Worm (Caenorhabditis elegans): ENCODE measurements around the gene sri-18.

Gene sri-18

ce11 chrV:10283444-10283843, 23.1 kb upstream of the sri-18 start, which contains the start of gene lys-3:
Gene lys-3, minus strand, starts transcription at chrV:10283544.
- TF ChIP-seq pqm-1 (tag; optimal IDR thresholded peaks at IDR 0.05) (peak; percentile 19), ceh-82 (tag; optimal IDR thresholded peaks at IDR 0.05) (no peak), elt-3 (tag; optimal IDR thresholded peaks at IDR 0.05) (no peak), eor-1 (tag; optimal IDR thresholded peaks at IDR 0.05) (no peak), nhr-76 (tag; optimal IDR thresholded peaks at IDR 0.05) (no peak)

ce11 chrV:10281374-10281773, 21.0 kb upstream of the sri-18 start, which contains the start of gene lys-2:
Gene lys-2, minus strand, starts transcription at chrV:10281474.
- no peak for TF ChIP-seq ceh-28 (tag; optimal IDR thresholded peaks at IDR 0.05)
- TF ChIP-seq jun-1 (tag; optimal IDR thresholded peaks at IDR 0.05): peak; percentile 24
- TF ChIP-seq aly-2 (tag; optimal IDR thresholded peaks at IDR 0.05): no peak
- no peak for TF ChIP-seq fkh-2 (tag; optimal IDR thresholded peaks at IDR 0.05)
- no peak for TF ChIP-seq nhr-67 (tag; optimal IDR thresholded peaks at IDR 0.05)
- peak; percentile 20 for TF ChIP-seq pha-4 (tag; optimal IDR thresholded peaks at IDR 0.05)
- TF ChIP-seq elt-2 (tag; optimal IDR thresholded peaks at IDR 0.05): peak; percentile 84
- TF ChIP-seq mdl-1 (tag; optimal IDR thresholded peaks at IDR 0.05): no peak
- TF ChIP-seq nfya-1 (tag; optimal IDR thresholded peaks at IDR 0.05; ENCODE audit: insufficient read depth): no peak
- no peak for TF ChIP-seq elt-1 (tag; optimal IDR thresholded peaks at IDR 0.05)
- TF ChIP-seq skn-1 (tag; optimal IDR thresholded peaks at IDR 0.05): peak; percentile 8
- TF ChIP-seq pqm-1 (tag; optimal IDR thresholded peaks at IDR 0.05): peak; percentile 95

- TF ChIP-seq pha-4 (tag; optimal IDR thresholded peaks at IDR 0.05) (peak; percentile 34), elt-2 (tag; optimal IDR thresholded peaks at IDR 0.05) (peak; percentile 89), jun-1 (tag; optimal IDR thresholded peaks at IDR 0.05) (peak; percentile 37), ama-1 (optimal IDR thresholded peaks at IDR 0.05) (no peak), nhr-11 (tag; optimal IDR thresholded peaks at IDR 0.05) (no peak), ceh-82 (tag; optimal IDR thresholded peaks at IDR 0.05) (no peak), hmg-11 (tag; optimal IDR thresholded peaks at IDR 0.05) (no peak), fos-1 (tag; optimal IDR thresholded peaks at IDR 0.05) (peak; percentile 23), snpc-4 (tag; optimal IDR thresholded peaks at IDR 0.05) (no peak), pqm-1 (tag; optimal IDR thresholded peaks at IDR 0.05) (peak; percentile 85)
These were observed 19.8 kb upstream of the sri-18 start for ce11 chrV:10280112-10280511.

ce11 chrV:10277579-10277978, 17.2 kb upstream of the sri-18 start, which contains the start of gene lys-1:
Gene lys-1, plus strand, starts transcription at chrV:10277904.
- TF ChIP-seq pqm-1 (tag; optimal IDR thresholded peaks at IDR 0.05) (peak; percentile 83), ceh-16 (tag; optimal IDR thresholded peaks at IDR 0.05) (no peak), ceh-28 (tag; optimal IDR thresholded peaks at IDR 0.05) (no peak), nhr-25 (tag; optimal IDR thresholded peaks at IDR 0.05) (no peak), elt-2 (tag; optimal IDR thresholded peaks at IDR 0.05) (peak; percentile 87)

ce11 chrV:10276038-10276437, 15.7 kb upstream of the sri-18 start:
- TF ChIP-seq R02D3.7 (tag; optimal IDR thresholded peaks at IDR 0.05) (no peak), egl-27 (tag; optimal IDR thresholded peaks at IDR 0.05) (no peak), lin-15B (tag; optimal IDR thresholded peaks at IDR 0.05) (no peak), tbx-2 (tag; optimal IDR thresholded peaks at IDR 0.05) (no peak), daf-12 (tag; optimal IDR thresholded peaks at IDR 0.05) (no peak), unc-39 (tag; optimal IDR thresholded peaks at IDR 0.05) (no peak), eor-1 (tag; optimal IDR thresholded peaks at IDR 0.05) (no peak), elt-1 (tag; optimal IDR thresholded peaks at IDR 0.05) (no peak), ZK546.5 (tag; optimal IDR thresholded peaks at IDR 0.05) (no peak), nhr-12 (tag; optimal IDR thresholded peaks at IDR 0.05) (no peak), ceh-28 (tag; optimal IDR thresholded peaks at IDR 0.05) (no peak), ztf-11 (tag; optimal IDR thresholded peaks at IDR 0.05) (no peak), elt-2 (tag; optimal IDR thresholded peaks at IDR 0.05) (no peak), nhr-23 (tag; optimal IDR thresholded peaks at IDR 0.05) (no peak), unc-62 (GFP tag; optimal IDR thresholded peaks at IDR 0.05) (no peak), nhr-11 (tag; optimal IDR thresholded peaks at IDR 0.05) (no peak), hmg-11 (tag; optimal IDR thresholded peaks at IDR 0.05) (no peak), pha-4 (tag; optimal IDR thresholded peaks at IDR 0.05) (no peak), ceh-82 (tag; optimal IDR thresholded peaks at IDR 0.05) (no peak)

Measured in whole organism, L3 larva.